Worm (Caenorhabditis elegans) whole organism, young adult: ENCODE measurements around the gene C54D10.3.

Experiments used
- B0336.3 ChIP-seq: fragments of 200-800 bp; sonication (Bioruptor generic); IDR thresholded peaks from 2 replicates; pipeline ENCODE4 v1.3.6; 2022; ENCODE audit warnings: missing genetic modification characterization, missing compliant biosample characterization
- C06A6.2 ChIP-seq: fragments of 200-800 bp; sonication (Bioruptor generic); conservative IDR thresholded peaks from 2 replicates; pipeline ENCODE4 v1.3.6; 2022; ENCODE audit warnings: missing genetic modification characterization, missing compliant biosample characterization
- F10E7.11 ChIP-seq: sonication (generic microtip); optimal IDR thresholded peaks from 2 replicates; lab custom pipeline; 2017; ENCODE audit warnings: mild to moderate bottlenecking, missing genetic modification characterization, moderate library complexity, missing compliant biosample characterization
- F23B12.7 ChIP-seq: sonication (generic microtip); optimal IDR thresholded peaks from 2 replicates; lab custom pipeline; 2017; ENCODE audit warnings: missing genetic modification characterization, mild to moderate bottlenecking, missing compliant biosample characterization, antibody characterized with exemption, moderate library complexity; ENCODE audit not compliant: insufficient read depth
- F33H1.4 ChIP-seq: fragments of 200-800 bp; sonication (Bioruptor generic); IDR thresholded peaks from 2 replicates; pipeline ENCODE4 v1.3.6; 2022; ENCODE audit warnings: missing genetic modification reagents, missing genetic modification characterization, missing compliant biosample characterization
- F37B4.10 ChIP-seq: fragments of 200-800 bp; sonication (Bioruptor generic); IDR thresholded peaks from 2 replicates; pipeline ENCODE4 v1.3.6; 2022; ENCODE audit warnings: missing genetic modification characterization, missing compliant biosample characterization
- F49E8.2 ChIP-seq: sonication (generic microtip); optimal IDR thresholded peaks from 3 replicates; lab custom pipeline; 2017; ENCODE audit warnings: missing genetic modification characterization, mild to moderate bottlenecking, missing compliant biosample characterization, antibody characterized with exemption, moderate library complexity; ENCODE audit not compliant: insufficient read depth
- K11D2.4 ChIP-seq: fragments of 200-800 bp; sonication (Bioruptor generic); IDR thresholded peaks from 2 replicates; pipeline ENCODE4 v1.3.6; 2022; ENCODE audit warnings: missing genetic modification reagents, missing genetic modification characterization, missing compliant biosample characterization
- K12H6.12 ChIP-seq: fragments of 200-800 bp; sonication (Bioruptor generic); optimal IDR thresholded peaks from 2 replicates; lab custom pipeline; 2018; ENCODE audit warnings: mild to moderate bottlenecking, missing genetic modification characterization, missing compliant biosample characterization
- T26A5.8 ChIP-seq: sonication (generic microtip); optimal IDR thresholded peaks from 2 replicates; lab custom pipeline; 2016; ENCODE audit warnings: missing genetic modification characterization, missing compliant biosample characterization
- Y53F4B.3 ChIP-seq: fragments of 200-800 bp; sonication (Bioruptor generic); IDR thresholded peaks from 2 replicates; pipeline ENCODE4 v1.3.6; 2022; ENCODE audit warnings: missing genetic modification reagents, missing genetic modification characterization, missing compliant biosample characterization
- Y67H2A.10 ChIP-seq: fragments of 200-800 bp; sonication (Bioruptor generic); conservative IDR thresholded peaks from 2 replicates; pipeline ENCODE4 v1.3.6; 2022; ENCODE audit warnings: missing genetic modification reagents, missing genetic modification characterization, missing compliant biosample characterization
- aptf-2 ChIP-seq: fragments of 200-800 bp; sonication (Bioruptor generic); conservative IDR thresholded peaks from 2 replicates; pipeline ENCODE4 v1.3.6; 2022; ENCODE audit warnings: missing genetic modification reagents, missing genetic modification characterization, missing compliant biosample characterization
- atf-7 ChIP-seq: sonication (generic microtip); optimal IDR thresholded peaks from 2 replicates; lab custom pipeline; 2017; ENCODE audit warnings: mild to moderate bottlenecking, missing genetic modification characterization, missing compliant biosample characterization
- attf-3 ChIP-seq: fragments of 200-800 bp; sonication (Bioruptor generic); conservative IDR thresholded peaks from 2 replicates; pipeline ENCODE4 v1.3.6; 2022; ENCODE audit warnings: missing genetic modification reagents, missing genetic modification characterization, missing compliant biosample characterization
- attf-5 ChIP-seq: fragments of 200-800 bp; sonication (Bioruptor generic); optimal IDR thresholded peaks from 2 replicates; lab custom pipeline; 2018; ENCODE audit warnings: mild to moderate bottlenecking, missing genetic modification characterization, missing compliant biosample characterization
- attf-6 ChIP-seq: fragments of 200-800 bp; sonication (Bioruptor generic); IDR thresholded peaks from 2 replicates; pipeline ENCODE4 v1.3.6; 2022; ENCODE audit warnings: missing genetic modification reagents, missing genetic modification characterization, missing compliant biosample characterization
- ccch-3 ChIP-seq: fragments of 200-800 bp; sonication (Bioruptor generic); optimal IDR thresholded peaks from 2 replicates; lab custom pipeline; 2018; ENCODE audit warnings: mild to moderate bottlenecking, missing genetic modification characterization, missing compliant biosample characterization
- ceh-58 ChIP-seq: fragments of 200-800 bp; sonication (Bioruptor generic); IDR thresholded peaks from 2 replicates; pipeline ENCODE4 v1.3.6; 2022; ENCODE audit warnings: missing genetic modification characterization, missing compliant biosample characterization
- dox-1 ChIP-seq: fragments of 200-800 bp; sonication (Bioruptor generic); IDR thresholded peaks from 2 replicates; pipeline ENCODE4 v1.3.6; 2022; ENCODE audit warnings: missing genetic modification reagents, missing genetic modification characterization, missing compliant biosample characterization
- dpl-1 ChIP-seq: fragments of 150-350 bp; optimal IDR thresholded peaks from 2 replicates; lab custom pipeline; 2014; ENCODE audit warnings: missing biosample characterization, missing genetic modification reagents, missing genetic modification characterization
- hlh-26 ChIP-seq: fragments of 200-800 bp; sonication (Bioruptor generic); conservative IDR thresholded peaks from 2 replicates; pipeline ENCODE4 v1.3.6; 2022; ENCODE audit warnings: missing genetic modification reagents, missing genetic modification characterization, missing compliant biosample characterization
- hmg-1.2 ChIP-seq: fragments of 200-800 bp; sonication (Bioruptor generic); IDR thresholded peaks from 2 replicates; pipeline ENCODE4 v1.3.6; 2022; ENCODE audit warnings: missing genetic modification reagents, missing genetic modification characterization, missing compliant biosample characterization
- hrde-1 ChIP-seq: sonication (generic microtip); optimal IDR thresholded peaks from 2 replicates; lab custom pipeline; 2016; ENCODE audit warnings: missing genetic modification characterization, mild to moderate bottlenecking, missing compliant biosample characterization, moderate library complexity, missing genotype, missing genetic modification reagents, borderline replicate concordance
- hsf-1 ChIP-seq: fragments of 200-800 bp; sonication (Bioruptor generic); IDR thresholded peaks from 2 replicates; pipeline ENCODE4 v1.3.6; 2022; ENCODE audit warnings: missing genetic modification reagents, missing genetic modification characterization, missing compliant biosample characterization
- lag-1 ChIP-seq: fragments of 200-800 bp; sonication (Bioruptor generic); IDR thresholded peaks from 2 replicates; pipeline ENCODE4 v1.3.6; 2022; ENCODE audit warnings: missing genetic modification reagents, missing genetic modification characterization, missing compliant biosample characterization
- lsy-27 ChIP-seq: sonication (generic microtip); optimal IDR thresholded peaks from 2 replicates; lab custom pipeline; 2017; ENCODE audit warnings: missing genetic modification characterization, mild to moderate bottlenecking, missing compliant biosample characterization, antibody characterized with exemption, missing genotype, borderline replicate concordance; ENCODE audit not compliant: insufficient read depth
- madf-6 ChIP-seq: fragments of 200-800 bp; sonication (Bioruptor generic); IDR thresholded peaks from 2 replicates; pipeline ENCODE4 v1.3.6; 2022; ENCODE audit warnings: missing genetic modification reagents, missing genetic modification characterization, missing compliant biosample characterization
- mxl-1 ChIP-seq: sonication (generic microtip); optimal IDR thresholded peaks from 2 replicates; lab custom pipeline; 2016; ENCODE audit warnings: missing genetic modification characterization, missing compliant biosample characterization
- nhr-80 ChIP-seq: sonication (generic microtip); optimal IDR thresholded peaks from 2 replicates; lab custom pipeline; 2016; ENCODE audit warnings: missing genetic modification characterization, missing compliant biosample characterization
- pha-4 ChIP-seq: fragments of 150-350 bp; sonication (generic microtip); optimal IDR thresholded peaks from 2 replicates; lab custom pipeline; 2014; ENCODE audit warnings: missing biosample characterization, missing genetic modification reagents, missing genetic modification characterization
- rec-8 ChIP-seq, 2 experiments: sonication (generic microtip); optimal IDR thresholded peaks; 2 replicates each; lab custom pipeline; 2016; ENCODE audit warnings: mild to moderate bottlenecking in 2 of 2, missing genetic modification characterization in 2 of 2, missing genetic modification reagents in 2 of 2, missing genotype in 2 of 2, missing biosample characterization in 1 of 2, missing compliant biosample characterization in 1 of 2, moderate library complexity in 1 of 2
- rpc-1 ChIP-seq, 2 experiments: fragments of 150-350 bp in 1 of 2; sonication (generic microtip) in 1 of 2; optimal IDR thresholded peaks; 2 replicates each; lab custom pipeline; 2014 to 2018; ENCODE audit warnings: missing biosample characterization in 1 of 2, missing genetic modification characterization in 1 of 2, missing genetic modification reagents in 1 of 2, missing genotype in 1 of 2
- snpc-1.1 ChIP-seq: sonication (generic microtip); optimal IDR thresholded peaks from 2 replicates; lab custom pipeline; 2017; ENCODE audit warnings: missing genetic modification characterization, mild to moderate bottlenecking, missing compliant biosample characterization, antibody characterized with exemption, moderate library complexity, missing genotype, missing genetic modification reagents; ENCODE audit not compliant: insufficient read depth
- snpc-4 ChIP-seq, 5 experiments: fragments of 150-350 bp in 1 of 5; sonication (generic microtip) in 4 of 5; optimal IDR thresholded peaks; 2 replicates each; lab custom pipeline; 2014 to 2018; ENCODE audit warnings: missing genetic modification characterization in 5 of 5, missing biosample characterization in 3 of 5, antibody characterized with exemption in 2 of 5, mild to moderate bottlenecking in 2 of 5, missing compliant biosample characterization in 2 of 5, missing genotype in 2 of 5, moderate library complexity in 2 of 5, missing genetic modification reagents in 1 of 5
- xnd-1 ChIP-seq: sonication (generic microtip); optimal IDR thresholded peaks from 2 replicates; lab custom pipeline; 2016; ENCODE audit warnings: missing genotype, missing genetic modification reagents, missing genetic modification characterization, missing compliant biosample characterization
- ztf-6 ChIP-seq: fragments of 200-800 bp; sonication (Bioruptor generic); IDR thresholded peaks from 2 replicates; pipeline ENCODE4 v1.3.6; 2022; ENCODE audit warnings: missing genetic modification reagents, missing genetic modification characterization, missing compliant biosample characterization

The C54D10.3 gene

DNA sequence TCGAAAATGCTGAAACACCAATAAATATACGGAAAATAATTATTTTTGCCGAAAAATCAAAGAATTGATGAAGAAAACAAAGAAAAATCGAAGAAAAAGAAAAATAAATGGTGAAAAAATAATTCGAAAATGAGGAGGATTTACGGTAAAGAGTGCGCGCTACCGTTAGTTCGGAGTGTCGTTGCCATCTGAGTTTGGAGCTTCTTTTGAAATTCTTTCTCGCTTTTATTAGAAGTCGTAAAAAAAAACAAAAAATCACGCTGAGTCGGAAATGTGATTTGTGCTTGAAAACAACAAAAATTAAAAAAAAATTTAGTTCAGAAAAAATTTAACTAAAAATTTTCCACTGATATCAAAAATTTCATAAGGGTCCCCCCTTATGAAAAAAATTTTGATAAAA is 44.1 kb upstream of the C54D10.3 start, which contains the start of gene F23H12.10:
TSS of gene F23H12.10 (minus strand) at position 12 of the 400 bp plus-strand sequence.
- TF ChIP-seq attf-3 (GFP tag; lab: Robert Waterston, UW): peak; percentile 55; the same call in 1 of the 2 replicates

- TF ChIP-seq B0336.3 (GFP tag; lab: Robert Waterston, UW): no peak
- TF ChIP-seq C06A6.2: no peak
- no peak for TF ChIP-seq pha-4
- no peak for TF ChIP-seq rpc-1 (optimal IDR thresholded peaks at IDR 0.05; lab: Kevin White, UChicago)
- no peak for TF ChIP-seq rpc-1 (tag; optimal IDR thresholded peaks at IDR 0.05; lab: Kevin White, UChicago)
- TF ChIP-seq K11D2.4: no peak
Measured at ce11 chrV:12377256-12377655, 41.1 kb upstream of the C54D10.3 start, which contains the start of gene K01D12.1. Gene K01D12.1 (plus strand): TSS chrV:12377556.

DNA sequence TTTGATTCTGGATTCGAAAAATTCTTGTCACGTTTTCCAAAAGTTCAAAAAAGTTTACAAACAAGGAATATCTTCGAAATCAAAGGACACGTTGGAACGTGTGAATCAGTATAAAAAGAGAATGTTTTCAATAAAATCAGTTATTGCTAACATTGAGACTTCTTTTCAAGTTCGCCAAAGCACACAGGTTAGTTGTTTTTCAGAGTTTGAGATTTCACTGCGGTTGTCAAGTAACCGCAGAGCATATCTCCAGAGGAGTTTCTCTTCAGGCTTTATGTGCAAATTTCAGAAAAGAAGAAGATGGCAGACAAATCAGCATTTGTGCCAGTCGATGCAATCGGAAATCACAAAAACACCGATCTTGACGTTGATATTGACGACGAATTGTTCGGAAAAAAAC is 32.2 kb upstream of the C54D10.3 start, which contains the start of gene K01D12.15:
TSS of gene K01D12.15 (plus strand) at position 301 of the 400 bp plus-strand sequence.
- TF ChIP-seq F37B4.10 (GFP tag; lab: Robert Waterston, UW) (no peak), Y53F4B.3 (GFP tag; lab: Robert Waterston, UW) (no peak), ceh-58 (GFP tag; lab: Robert Waterston, UW) (no peak), aptf-2 (GFP tag; lab: Robert Waterston, UW) (no peak), Y67H2A.10 (GFP tag; lab: Robert Waterston, UW) (no peak), hsf-1 (GFP tag; lab: Robert Waterston, UW) (no peak), dox-1 (GFP tag; lab: Robert Waterston, UW) (no peak), snpc-1.1 (no peak), F49E8.2 (tag; lab: Kevin White, UChicago) (no peak), dpl-1 (GFP tag; lab: Kevin White, UChicago) (no peak), K12H6.12 (tag; lab: Kevin White, UChicago) (no peak), F10E7.11 (tag; lab: Kevin White, UChicago) (no peak)
- TF ChIP-seq, all 124 proteins: peak for 0

DNA sequence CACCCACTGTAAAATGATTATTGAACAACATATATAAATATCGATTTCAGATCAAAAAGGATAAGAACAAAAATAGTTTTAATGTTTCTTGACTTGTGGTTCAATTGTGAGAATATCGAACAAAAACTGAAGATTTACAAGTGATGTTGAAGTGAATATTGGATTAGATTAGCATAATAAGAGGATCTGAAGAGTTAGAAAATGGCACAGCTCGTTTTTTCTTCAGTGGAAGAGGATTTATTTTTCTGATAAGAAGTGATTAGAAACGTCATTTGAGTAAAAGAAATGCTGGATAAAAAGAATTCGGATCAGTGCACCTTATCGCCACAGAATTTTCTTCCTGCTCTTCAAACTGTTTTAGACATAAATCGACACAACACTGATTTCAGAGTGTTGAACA is 22.7 kb upstream of the C54D10.3 start, which contains the start of gene twk-14:
TSS of gene twk-14 (minus strand) at position 8 of the 400 bp plus-strand sequence.
- TF ChIP-seq hlh-26 (GFP tag; lab: Robert Waterston, UW) (no peak), ztf-6 (GFP tag; lab: Robert Waterston, UW) (no peak), xnd-1 (tag; lab: Kevin White, UChicago) (no peak), lag-1 (GFP tag; lab: Robert Waterston, UW) (no peak), K12H6.12 (tag; lab: Kevin White, UChicago) (no peak), ccch-3 (no peak), Y53F4B.3 (GFP tag; lab: Robert Waterston, UW) (no peak), hrde-1 (tag; lab: Kevin White, UChicago) (no peak)

DNA sequence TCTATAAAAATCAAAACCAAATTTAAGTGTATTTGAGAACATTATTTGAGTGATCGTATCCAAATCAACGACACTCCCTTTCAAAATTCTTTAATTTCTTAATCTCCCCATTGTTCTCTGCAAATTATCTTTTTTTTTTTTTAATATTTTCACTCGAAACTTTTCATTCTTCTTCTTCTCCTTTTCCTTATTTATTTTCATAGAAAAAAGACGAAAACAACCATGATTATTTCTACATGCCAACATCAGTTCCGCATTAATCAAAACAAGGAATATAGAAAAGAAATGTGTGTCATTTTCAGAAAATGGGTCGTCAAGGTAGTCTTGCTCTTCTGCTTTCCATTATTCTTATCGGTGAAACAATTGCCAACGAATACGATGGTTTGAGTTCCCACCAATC is 20.8 kb upstream of the C54D10.3 start, which contains the start of gene K01D12.5:
TSS of gene K01D12.5 (plus strand) at position 301 of the 400 bp plus-strand sequence.
- TF ChIP-seq attf-6 (GFP tag; lab: Robert Waterston, UW): no peak

DNA sequence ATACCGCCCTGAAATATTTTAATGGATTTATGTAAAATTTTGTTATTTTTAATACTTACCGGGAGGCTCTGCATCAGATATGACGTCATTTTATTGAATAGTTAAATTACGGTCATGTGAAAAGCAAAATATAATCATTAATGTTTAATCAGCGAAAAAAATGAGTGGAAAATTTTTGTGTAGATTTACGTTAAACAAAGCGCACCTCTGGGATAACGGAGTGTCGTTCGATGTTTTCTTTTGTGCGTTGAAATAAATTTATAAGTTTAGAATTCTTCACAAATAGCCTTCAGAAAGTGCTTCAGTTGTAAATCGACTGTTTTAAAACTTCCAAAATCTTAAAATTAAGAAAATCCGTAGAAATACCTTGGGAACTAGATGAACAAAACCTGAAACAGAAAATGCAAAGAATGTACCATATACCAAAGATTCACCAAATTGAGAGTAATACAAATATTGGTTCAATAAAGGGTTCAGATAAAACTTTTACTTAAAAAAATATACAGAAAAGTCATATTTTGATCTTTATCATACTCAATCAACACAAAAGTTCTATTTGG is 17.6 kb upstream of the C54D10.3 start, which contains the start of the genes K01D12.20 and miga-1:
TSS of gene K01D12.20 (minus strand) at position 138 of the 560 bp plus-strand sequence.
TSS of gene miga-1 (minus strand) at position 183 of the 560 bp plus-strand sequence.
- TF ChIP-seq hmg-1.2 (GFP tag; lab: Robert Waterston, UW) (no peak), attf-3 (GFP tag; lab: Robert Waterston, UW) (peak; percentile 96), rec-8 (tag; optimal IDR thresholded peaks at IDR 0.05; lab: Kevin White, UChicago) (no peak), F23B12.7 (tag; lab: Kevin White, UChicago) (peak; percentile 4), F33H1.4 (no peak), nhr-80 (tag; lab: Kevin White, UChicago) (peak; percentile 18), mxl-1 (tag; lab: Kevin White, UChicago) (no peak), lsy-27 (tag; lab: Kevin White, UChicago) (no peak), atf-7 (tag; lab: Kevin White, UChicago) (peak; percentile 33), madf-6 (GFP tag; lab: Robert Waterston, UW) (peak; percentile 29; the same call in 1 of the 2 replicates), T26A5.8 (tag; lab: Kevin White, UChicago) (no peak), attf-5 (peak; percentile 7), snpc-4 (GFP tag; optimal IDR thresholded peaks at IDR 0.05; lab: Kevin White, UChicago) (no peak), snpc-4 (tag; optimal IDR thresholded peaks at IDR 0.05; lab: Kevin White, UChicago) (no peak)
